Fruit fly (Drosophila melanogaster) whole organism, prepupa: ENCODE data around the gene Pmvk.

Source experiments
- Blimp-1 ChIP-seq: fragments of 200-800 bp; sonication (Bioruptor generic); optimal IDR thresholded peaks from 3 replicates; lab custom pipeline; 2017; ENCODE audit warnings: missing biosample characterization, missing genetic modification characterization, mild to moderate bottlenecking, moderate library complexity, missing genetic modification reagents
- CG10631 ChIP-seq: fragments of 200-800 bp; sonication (Bioruptor generic); optimal IDR thresholded peaks from 2 replicates; lab custom pipeline; 2016; ENCODE audit warnings: missing biosample characterization, missing genetic modification characterization
- CG10669 ChIP-seq: fragments of 200-800 bp; sonication (Bioruptor generic); optimal IDR thresholded peaks from 3 replicates; lab custom pipeline; 2018; ENCODE audit warnings: missing biosample characterization, mild to moderate bottlenecking, missing genetic modification characterization, moderate library complexity
- CG11762 ChIP-seq: fragments of 200-800 bp; sonication (Bioruptor generic); optimal IDR thresholded peaks from 3 replicates; lab custom pipeline; 2016; ENCODE audit warnings: missing biosample characterization, missing genetic modification characterization; ENCODE audit not compliant: insufficient read depth
- CG11902 ChIP-seq: fragments of 200-800 bp; sonication (Bioruptor generic); optimal IDR thresholded peaks from 3 replicates; lab custom pipeline; 2016; ENCODE audit warnings: missing biosample characterization, missing genetic modification characterization
- CG1621 ChIP-seq: fragments of 200-800 bp; sonication (Bioruptor generic); optimal IDR thresholded peaks from 3 replicates; lab custom pipeline; 2018; ENCODE audit warnings: missing biosample characterization, mild to moderate bottlenecking, missing genetic modification characterization
- CG16779 ChIP-seq: fragments of 200-800 bp; sonication (Bioruptor generic); optimal IDR thresholded peaks from 3 replicates; lab custom pipeline; 2017; ENCODE audit warnings: missing biosample characterization, mild to moderate bottlenecking, missing genetic modification characterization
- CG3032 ChIP-seq: fragments of 200-800 bp; optimal IDR thresholded peaks from 2 replicates; lab custom pipeline; 2019; ENCODE audit warnings: missing biosample characterization, mild to moderate bottlenecking, missing genetic modification characterization, moderate library complexity
- CG31627 ChIP-seq: fragments of 200-800 bp; sonication (Bioruptor generic); optimal IDR thresholded peaks from 3 replicates; lab custom pipeline; 2016; ENCODE audit warnings: missing biosample characterization, missing genetic modification characterization
- CG3919 ChIP-seq: fragments of 200-800 bp; sonication (Bioruptor generic); optimal IDR thresholded peaks from 3 replicates; lab custom pipeline; 2016; ENCODE audit warnings: missing biosample characterization, missing genetic modification characterization
- CG4318 ChIP-seq: fragments of 200-800 bp; sonication (Bioruptor generic); optimal IDR thresholded peaks from 3 replicates; lab custom pipeline; 2017; ENCODE audit warnings: missing biosample characterization, mild to moderate bottlenecking, missing genetic modification characterization
- CG6163 ChIP-seq: fragments of 200-800 bp; sonication (Bioruptor generic); IDR thresholded peaks from 3 replicates; pipeline ENCODE4 v1.3.6; 2022; ENCODE audit warnings: missing biosample characterization, missing genetic modification characterization
- CG6276 ChIP-seq: fragments of 200-800 bp; sonication (Bioruptor generic); optimal IDR thresholded peaks from 2 replicates; lab custom pipeline; 2017; ENCODE audit warnings: missing biosample characterization, mild to moderate bottlenecking, missing genetic modification characterization
- CG6792 ChIP-seq: fragments of 200-800 bp; sonication (Bioruptor generic); optimal IDR thresholded peaks from 3 replicates; lab custom pipeline; 2016; ENCODE audit warnings: missing biosample characterization, missing genetic modification characterization
- CG6808 ChIP-seq: fragments of 200-800 bp; sonication (Bioruptor generic); optimal IDR thresholded peaks from 3 replicates; lab custom pipeline; 2017; ENCODE audit warnings: missing biosample characterization, missing genetic modification characterization, mild to moderate bottlenecking, moderate library complexity, missing genetic modification reagents
- CG7368 ChIP-seq: fragments of 200-800 bp; sonication (Bioruptor generic); optimal IDR thresholded peaks from 3 replicates; lab custom pipeline; 2016; ENCODE audit warnings: missing biosample characterization, missing genetic modification characterization
- CG8119 ChIP-seq: fragments of 200-800 bp; sonication (Bioruptor generic); IDR thresholded peaks from 3 replicates; pipeline ENCODE4 v1.3.6; 2022; ENCODE audit warnings: missing biosample characterization, missing genetic modification characterization
- CG8319 ChIP-seq: fragments of 200-800 bp; sonication (Bioruptor generic); optimal IDR thresholded peaks from 3 replicates; lab custom pipeline; 2016; ENCODE audit warnings: missing biosample characterization, missing genetic modification characterization
- CG8632 ChIP-seq: fragments of 200-800 bp; sonication (Bioruptor generic); optimal IDR thresholded peaks from 3 replicates; lab custom pipeline; 2016; ENCODE audit warnings: missing biosample characterization, missing genetic modification characterization
- Eip75B ChIP-seq: fragments of 200-800 bp; sonication (Bioruptor generic); optimal IDR thresholded peaks from 3 replicates; lab custom pipeline; 2016; ENCODE audit warnings: missing biosample characterization, missing genetic modification characterization
- Eip78C ChIP-seq: fragments of 200-800 bp; sonication (Bioruptor generic); peaks from one replicate; lab custom pipeline; 2016; ENCODE audit warnings: missing biosample characterization, missing genetic modification characterization
- Eip93F ChIP-seq: fragments of 200-800 bp; sonication (Bioruptor generic); optimal IDR thresholded peaks from 2 replicates; lab custom pipeline; 2016; ENCODE audit warnings: missing biosample characterization, mild to moderate bottlenecking, missing genetic modification characterization
- Ets21C ChIP-seq: fragments of 200-800 bp; sonication (Bioruptor generic); optimal IDR thresholded peaks from 3 replicates; lab custom pipeline; 2016; ENCODE audit warnings: missing biosample characterization, missing genetic modification characterization
- Gug ChIP-seq: fragments of 200-800 bp; sonication (Bioruptor generic); IDR thresholded peaks from 2 replicates; pipeline ENCODE4 v1.3.6; 2022; ENCODE audit warnings: missing biosample characterization, missing genetic modification characterization
- Hr38 ChIP-seq: sonication (Bioruptor generic); optimal IDR thresholded peaks from 2 replicates; lab custom pipeline; 2016; ENCODE audit warnings: missing biosample characterization, missing genetic modification characterization
- Hr39 ChIP-seq: fragments of 200-800 bp; sonication (Bioruptor generic); optimal IDR thresholded peaks from 2 replicates; lab custom pipeline; 2016; ENCODE audit warnings: missing biosample characterization, missing genetic modification characterization
- Lpt ChIP-seq: fragments of 200-800 bp; sonication (Bioruptor generic); optimal IDR thresholded peaks from 3 replicates; lab custom pipeline; 2016; ENCODE audit warnings: missing biosample characterization, missing genetic modification characterization
- OdsH ChIP-seq: fragments of 200-800 bp; sonication (Bioruptor generic); optimal IDR thresholded peaks from 3 replicates; lab custom pipeline; 2016; ENCODE audit warnings: missing biosample characterization, missing genetic modification characterization
- Smox ChIP-seq: fragments of 200-800 bp; sonication (Bioruptor generic); optimal IDR thresholded peaks from 3 replicates; lab custom pipeline; 2016; ENCODE audit warnings: missing biosample characterization, missing genetic modification characterization
- Sox102F ChIP-seq: fragments of 200-800 bp; sonication (Bioruptor generic); optimal IDR thresholded peaks from 2 replicates; lab custom pipeline; 2016; ENCODE audit warnings: missing biosample characterization, mild to moderate bottlenecking, missing genetic modification characterization
- Sox14 ChIP-seq: fragments of 200-800 bp; sonication (Bioruptor generic); optimal IDR thresholded peaks from 3 replicates; lab custom pipeline; 2016; ENCODE audit warnings: missing biosample characterization, missing genetic modification characterization
- Sox15 ChIP-seq: fragments of 200-800 bp; sonication (Bioruptor generic); optimal IDR thresholded peaks from 3 replicates; lab custom pipeline; 2016; ENCODE audit warnings: missing biosample characterization, missing genetic modification characterization
- achi ChIP-seq: fragments of 200-800 bp; sonication (Bioruptor generic); optimal IDR thresholded peaks from 3 replicates; lab custom pipeline; 2016; ENCODE audit warnings: missing biosample characterization, missing genetic modification characterization
- acj6 ChIP-seq: fragments of 200-800 bp; sonication (Bioruptor generic); optimal IDR thresholded peaks from 3 replicates; lab custom pipeline; 2016; ENCODE audit warnings: missing biosample characterization, missing genetic modification characterization
- dac ChIP-seq: fragments of 200-800 bp; sonication (Bioruptor generic); optimal IDR thresholded peaks from 2 replicates; lab custom pipeline; 2017; ENCODE audit warnings: missing biosample characterization, mild to moderate bottlenecking, missing genetic modification characterization
- dsx ChIP-seq: fragments of 200-800 bp; optimal IDR thresholded peaks from 3 replicates; lab custom pipeline; 2019; ENCODE audit warnings: missing biosample characterization, mild to moderate bottlenecking, missing genetic modification characterization, moderate library complexity; ENCODE audit not compliant: poor library complexity, severe bottlenecking
- esn ChIP-seq: fragments of 200-800 bp; sonication (Bioruptor generic); optimal IDR thresholded peaks from 2 replicates; lab custom pipeline; 2016; ENCODE audit warnings: missing biosample characterization, mild to moderate bottlenecking, missing genetic modification characterization, moderate library complexity
- fd59A ChIP-seq: fragments of 200-800 bp; sonication (Bioruptor generic); optimal IDR thresholded peaks from 2 replicates; lab custom pipeline; 2017; ENCODE audit warnings: missing biosample characterization, mild to moderate bottlenecking, missing genetic modification characterization, missing genetic modification reagents
- fkh ChIP-seq: fragments of 200-800 bp; sonication (Bioruptor generic); optimal IDR thresholded peaks from 3 replicates; lab custom pipeline; 2017; ENCODE audit warnings: missing biosample characterization, mild to moderate bottlenecking, missing genetic modification characterization, moderate library complexity
- lz ChIP-seq: fragments of 200-800 bp; sonication (Bioruptor generic); optimal IDR thresholded peaks from 3 replicates; lab custom pipeline; 2016; ENCODE audit warnings: missing biosample characterization, missing genetic modification characterization
- net ChIP-seq: fragments of 200-800 bp; sonication (Bioruptor generic); optimal IDR thresholded peaks from 3 replicates; lab custom pipeline; 2016; ENCODE audit warnings: missing biosample characterization, missing genetic modification characterization
- spab ChIP-seq: fragments of 200-800 bp; sonication (Bioruptor generic); optimal IDR thresholded peaks from 2 replicates; lab custom pipeline; 2017; ENCODE audit warnings: missing biosample characterization, mild to moderate bottlenecking, missing genetic modification characterization, missing genetic modification reagents
- ss ChIP-seq, 2 experiments: fragments of 200-800 bp; sonication (Bioruptor generic); optimal IDR thresholded peaks; 2 replicates in 1 of 2; 3 replicates in 1 of 2; lab custom pipeline; 2017 to 2018; ENCODE audit warnings: mild to moderate bottlenecking in 2 of 2, missing biosample characterization in 2 of 2, missing genetic modification characterization in 2 of 2, moderate library complexity in 1 of 2
- svp ChIP-seq: fragments of 200-800 bp; sonication (Bioruptor generic); peaks from one replicate; lab custom pipeline; 2016; ENCODE audit warnings: missing biosample characterization, missing genetic modification characterization
- topi ChIP-seq: fragments of 200-800 bp; sonication (Bioruptor generic); optimal IDR thresholded peaks from 3 replicates; lab custom pipeline; 2016; ENCODE audit warnings: missing biosample characterization, missing genetic modification characterization

Gene Pmvk

dm6 chr2L:19572496-19573317, 7.4 kb downstream of the Pmvk start (continued):
- TF ChIP-seq CG7368 (peak; percentile 82), CG11762 (GFP tag; lab: Kevin White, UChicago) (peak; percentile 87), CG16779 (peak; percentile 86), CG6808 (GFP tag; lab: Kevin White, UChicago) (peak; percentile 92), Lpt (GFP tag; lab: Kevin White, UChicago) (peak; percentile 94), esn (GFP tag; lab: Kevin White, UChicago) (peak; percentile 96), fd59A (peak; percentile 93), CG4318 (GFP tag; lab: Kevin White, UChicago) (peak; percentile 93), lz (GFP tag; lab: Kevin White, UChicago) (peak; percentile 95), dac (GFP tag; lab: Kevin White, UChicago) (peak; percentile 85), CG8319 (GFP tag; lab: Kevin White, UChicago) (peak; percentile 76), CG10631 (peak; percentile 93), Sox15 (peak; percentile 84), Hr39 (GFP tag; lab: Kevin White, UChicago) (peak; percentile 94), Eip93F (GFP tag; lab: Kevin White, UChicago) (peak; percentile 90), Eip78C (GFP tag; lab: Kevin White, UChicago) (peak; percentile 98), ss (GFP tag; optimal IDR thresholded peaks at IDR 0.05; lab: Kevin White, UChicago) (peak; percentile 91 to 93), CG3032 (peak; percentile 95), Blimp-1 (GFP tag; lab: Kevin White, UChicago) (peak; percentile 81), svp (GFP tag; lab: Kevin White, UChicago) (peak; percentile 98), Sox102F (GFP tag; lab: Kevin White, UChicago) (peak; percentile 94), spab (GFP tag; lab: Kevin White, UChicago) (peak; percentile 90), Eip75B (GFP tag; lab: Kevin White, UChicago) (peak; percentile 95), fkh (GFP tag; lab: Kevin White, UChicago) (peak; percentile 59), CG11902 (GFP tag; lab: Kevin White, UChicago) (peak; percentile 86), Sox14 (GFP tag; lab: Kevin White, UChicago) (peak; percentile 96), OdsH (GFP tag; lab: Kevin White, UChicago) (peak; percentile 96), CG10669 (GFP tag; lab: Kevin White, UChicago) (peak; percentile 93), topi (GFP tag; lab: Kevin White, UChicago) (peak; percentile 96), CG6276 (peak; percentile 88), Gug (GFP tag; lab: Robert Waterston, UW) (peak; percentile 79)

dm6 chr2L:19571574-19572495, 8.3 kb downstream of the Pmvk start:
- TF ChIP-seq Sox14 (GFP tag; lab: Kevin White, UChicago), result peak; percentile 55
- TF ChIP-seq Ets21C, result no peak
- TF ChIP-seq CG31627, result no peak
- TF ChIP-seq CG3919 (GFP tag; lab: Kevin White, UChicago), result no peak
- no peak for TF ChIP-seq Eip93F (GFP tag; lab: Kevin White, UChicago)
- peak; percentile 70 for TF ChIP-seq Lpt (GFP tag; lab: Kevin White, UChicago)
- TF ChIP-seq achi (GFP tag; lab: Kevin White, UChicago), result no peak
- no peak for TF ChIP-seq net (GFP tag; lab: Kevin White, UChicago)
- TF ChIP-seq Blimp-1 (GFP tag; lab: Kevin White, UChicago), result no peak
- no peak for TF ChIP-seq Smox (GFP tag; lab: Kevin White, UChicago)
- TF ChIP-seq CG8119, result no peak
- no peak for TF ChIP-seq CG8632 (GFP tag; lab: Kevin White, UChicago)
- TF ChIP-seq CG10631, result no peak
- no peak for TF ChIP-seq fd59A
- peak; percentile 27; the same call in 1 of the 3 replicates for TF ChIP-seq CG6163 (GFP tag; lab: Robert Waterston, UW)
- no peak for TF ChIP-seq Hr39 (GFP tag; lab: Kevin White, UChicago)
- TF ChIP-seq lz (GFP tag; lab: Kevin White, UChicago), result no peak
- TF ChIP-seq Gug (GFP tag; lab: Robert Waterston, UW), result no peak
- no peak for TF ChIP-seq CG10669 (GFP tag; lab: Kevin White, UChicago)
- TF ChIP-seq ss (GFP tag; optimal IDR thresholded peaks at IDR 0.05; lab: Kevin White, UChicago), result peak in 1 of 2 experiments; percentile 39
- TF ChIP-seq Hr38 (GFP tag; lab: Kevin White, UChicago), result no peak
- no peak for TF ChIP-seq acj6 (GFP tag; lab: Kevin White, UChicago)
- no peak for TF ChIP-seq CG16779
- TF ChIP-seq CG1621 (tag; lab: Kevin White, UChicago), result no peak
- peak; percentile 25 for TF ChIP-seq dsx (GFP tag; lab: Kevin White, UChicago)
- TF ChIP-seq CG6792, result no peak
